Fruit fly (Drosophila melanogaster) Kc167 (cell line): ENCODE data around the gene Clp.

Source experiments
- h ChIP-seq: fragments of >200 bp; optimal IDR thresholded peaks from 3 replicates; lab custom pipeline; 2018; ENCODE audit warnings: missing external identifiers
- psq ChIP-seq: fragments of >200 bp; optimal IDR thresholded peaks from 2 replicates; lab custom pipeline; 2017; ENCODE audit warnings: missing external identifiers

- TF ChIP-seq psq (lab: Kevin White, UChicago) (no peak), h (lab: Kevin White, UChicago) (no peak)
Measured at dm6 chr2L:790698-791097, 29.1 kb upstream of the Clp start, which contains the start of gene Pkg21D.
